Worm (Caenorhabditis elegans) whole organism, L1 larva: ENCODE data around the gene srj-53.

Experiments used
- Y116A8C.19 ChIP-seq: sonication (generic microtip); optimal IDR thresholded peaks from 2 replicates; lab custom pipeline; 2016; ENCODE audit warnings: missing compliant biosample characterization, missing genetic modification characterization, borderline replicate concordance
- aha-1 ChIP-seq: fragments of 150-350 bp; optimal IDR thresholded peaks from 2 replicates; lab custom pipeline; 2014; ENCODE audit warnings: missing biosample characterization, missing genetic modification characterization
- alr-1 ChIP-seq: fragments of 200-800 bp; sonication (Bioruptor generic); optimal IDR thresholded peaks from 2 replicates; lab custom pipeline; 2018; ENCODE audit warnings: borderline replicate concordance, mild to moderate bottlenecking, missing genetic modification characterization, missing compliant biosample characterization
- ceh-63 ChIP-seq: fragments of 200-800 bp; sonication (Bioruptor generic); optimal IDR thresholded peaks from 2 replicates; lab custom pipeline; 2018; ENCODE audit warnings: mild to moderate bottlenecking, missing genetic modification characterization, missing compliant biosample characterization
- ceh-8 ChIP-seq: fragments of 200-800 bp; sonication (Bioruptor generic); optimal IDR thresholded peaks from 2 replicates; lab custom pipeline; 2018; ENCODE audit warnings: mild to moderate bottlenecking, missing genetic modification characterization, moderate library complexity, missing compliant biosample characterization
- ceh-82 ChIP-seq, 3 experiments: fragments of 150-350 bp in 1 of 3; sonication (generic microtip) in 2 of 3; optimal IDR thresholded peaks; 2 replicates each; lab custom pipeline; 2014 to 2017; ENCODE audit warnings: missing biosample characterization in 3 of 3, missing genetic modification characterization in 3 of 3
- egl-27 ChIP-seq, 2 experiments: fragments of 150-350 bp in 1 of 2; sonication (generic microtip); optimal IDR thresholded peaks; 3 replicates each; lab custom pipeline; 2017 to 2018; ENCODE audit warnings: missing biosample characterization in 2 of 2, missing genetic modification characterization in 2 of 2, missing genetic modification reagents in 2 of 2
- fkh-4 ChIP-seq: sonication (generic microtip); optimal IDR thresholded peaks from 2 replicates; lab custom pipeline; 2016; ENCODE audit warnings: missing compliant biosample characterization, missing genetic modification characterization, borderline replicate concordance
- fkh-8 ChIP-seq: sonication (generic microtip); optimal IDR thresholded peaks from 2 replicates; lab custom pipeline; 2016; ENCODE audit warnings: mild to moderate bottlenecking, missing genetic modification characterization, missing compliant biosample characterization
- fos-1 ChIP-seq: fragments of 150-350 bp; optimal IDR thresholded peaks from 2 replicates; lab custom pipeline; 2014; ENCODE audit warnings: missing biosample characterization, missing genetic modification characterization
- hlh-17 ChIP-seq: fragments of 200-800 bp; sonication (Bioruptor generic); optimal IDR thresholded peaks from 2 replicates; lab custom pipeline; 2018; ENCODE audit warnings: missing genetic modification characterization, mild to moderate bottlenecking, missing compliant biosample characterization, moderate library complexity, borderline replicate concordance
- hlh-4 ChIP-seq: sonication (generic microtip); optimal IDR thresholded peaks from 2 replicates; lab custom pipeline; 2016; ENCODE audit warnings: mild to moderate bottlenecking, missing genetic modification characterization, missing compliant biosample characterization
- hpl-2 ChIP-seq: fragments of 150-350 bp; optimal IDR thresholded peaks from 2 replicates; lab custom pipeline; 2014; ENCODE audit warnings: missing biosample characterization, missing genetic modification reagents, missing genetic modification characterization
- irx-1 ChIP-seq: sonication (generic microtip); optimal IDR thresholded peaks from 2 replicates; lab custom pipeline; 2016; ENCODE audit warnings: missing genetic modification characterization, missing compliant biosample characterization
- lin-15B ChIP-seq: fragments of 150-350 bp; sonication (generic microtip); optimal IDR thresholded peaks from 3 replicates; lab custom pipeline; 2014; ENCODE audit warnings: missing biosample characterization, missing genetic modification characterization
- lin-35 ChIP-seq, 2 experiments: fragments of 150-350 bp; optimal IDR thresholded peaks; 2 replicates each; lab custom pipeline; 2014; ENCODE audit warnings: missing biosample characterization in 2 of 2, missing genetic modification characterization in 2 of 2, missing genetic modification reagents in 2 of 2
- mef-2 ChIP-seq: fragments of 150-350 bp; optimal IDR thresholded peaks from 2 replicates; lab custom pipeline; 2014; ENCODE audit warnings: missing biosample characterization, missing genetic modification characterization
- mep-1 ChIP-seq: fragments of 150-350 bp; optimal IDR thresholded peaks from 2 replicates; lab custom pipeline; 2014; ENCODE audit warnings: missing biosample characterization, missing genetic modification characterization
- nhr-12 ChIP-seq: sonication (generic microtip); optimal IDR thresholded peaks from 2 replicates; lab custom pipeline; 2017; ENCODE audit warnings: missing biosample characterization, missing genetic modification characterization
- nhr-19 ChIP-seq: fragments of 200-800 bp; sonication (Bioruptor generic); conservative IDR thresholded peaks from 2 replicates; pipeline ENCODE4 v1.3.6; 2022; ENCODE audit warnings: missing genetic modification characterization, missing compliant biosample characterization
- nhr-85 ChIP-seq: sonication (generic microtip); peaks from one replicate; lab custom pipeline; 2016; ENCODE audit warnings: missing genetic modification characterization, inconsistent platforms, missing compliant biosample characterization
- pag-3 ChIP-seq: sonication (generic microtip); optimal IDR thresholded peaks from 2 replicates; lab custom pipeline; 2017; ENCODE audit warnings: missing genetic modification characterization, mild to moderate bottlenecking, missing compliant biosample characterization, antibody characterized with exemption, borderline replicate concordance; ENCODE audit not compliant: insufficient read depth
- pax-3 ChIP-seq: fragments of 200-800 bp; sonication (Bioruptor generic); optimal IDR thresholded peaks from 2 replicates; lab custom pipeline; 2018; ENCODE audit warnings: mild to moderate bottlenecking, missing genetic modification characterization, moderate library complexity, missing compliant biosample characterization
- pqm-1 ChIP-seq: sonication (generic microtip); optimal IDR thresholded peaks from 3 replicates; lab custom pipeline; 2017; ENCODE audit warnings: missing biosample characterization, missing genetic modification characterization
- skn-1 ChIP-seq: fragments of 150-350 bp; optimal IDR thresholded peaks from 2 replicates; lab custom pipeline; 2014; ENCODE audit warnings: missing biosample characterization, missing genetic modification characterization
- snpc-4 ChIP-seq: fragments of 150-350 bp; optimal IDR thresholded peaks from 2 replicates; lab custom pipeline; 2014; ENCODE audit warnings: missing biosample characterization, missing genetic modification characterization
- sox-4 ChIP-seq: sonication (generic microtip); optimal IDR thresholded peaks from 2 replicates; lab custom pipeline; 2016; ENCODE audit warnings: missing genetic modification characterization, missing compliant biosample characterization
- sptf-1 ChIP-seq: fragments of 150-350 bp; optimal IDR thresholded peaks from 2 replicates; lab custom pipeline; 2014; ENCODE audit warnings: missing biosample characterization, missing genetic modification characterization
- swsn-7 ChIP-seq: sonication (generic microtip); optimal IDR thresholded peaks from 2 replicates; lab custom pipeline; 2016; ENCODE audit warnings: missing genetic modification characterization, missing compliant biosample characterization
- unc-62 ChIP-seq: fragments of 150-350 bp; optimal IDR thresholded peaks from 2 replicates; lab custom pipeline; 2014; ENCODE audit warnings: missing biosample characterization, missing genetic modification reagents, missing genetic modification characterization
- vab-15 ChIP-seq: sonication (generic microtip); optimal IDR thresholded peaks from 2 replicates; lab custom pipeline; 2017; ENCODE audit warnings: missing genotype, mild to moderate bottlenecking, missing genetic modification characterization, missing compliant biosample characterization
- ztf-11 ChIP-seq, 2 experiments: sonication (generic microtip); optimal IDR thresholded peaks; 2 replicates each; lab custom pipeline; 2016 to 2017; ENCODE audit warnings: missing genetic modification characterization in 2 of 2, missing biosample characterization in 1 of 2, missing compliant biosample characterization in 1 of 2
- ztf-4 ChIP-seq: fragments of 150-350 bp; optimal IDR thresholded peaks from 2 replicates; lab custom pipeline; 2014; ENCODE audit warnings: missing biosample characterization, missing genetic modification characterization

The srj-53 gene

ce11 chrV:723895-724352 is 29.4 kb upstream of the srj-53 start, which contains the start of gene fbxb-72 (continued):
- TF ChIP-seq irx-1 (tag; lab: Kevin White, UChicago) (peak; percentile 3), sptf-1 (tag; lab: Kevin White, UChicago) (no peak), aha-1 (tag; lab: Kevin White, UChicago) (no peak), fkh-4 (tag; lab: Kevin White, UChicago) (no peak), pag-3 (tag; lab: Kevin White, UChicago) (no peak), egl-27 (tag; optimal IDR thresholded peaks at IDR 0.05; lab: Kevin White, UChicago) (no peak), mep-1 (tag; lab: Kevin White, UChicago) (no peak), ceh-63 (GFP tag; lab: Kevin White, UChicago) (no peak)

DNA sequence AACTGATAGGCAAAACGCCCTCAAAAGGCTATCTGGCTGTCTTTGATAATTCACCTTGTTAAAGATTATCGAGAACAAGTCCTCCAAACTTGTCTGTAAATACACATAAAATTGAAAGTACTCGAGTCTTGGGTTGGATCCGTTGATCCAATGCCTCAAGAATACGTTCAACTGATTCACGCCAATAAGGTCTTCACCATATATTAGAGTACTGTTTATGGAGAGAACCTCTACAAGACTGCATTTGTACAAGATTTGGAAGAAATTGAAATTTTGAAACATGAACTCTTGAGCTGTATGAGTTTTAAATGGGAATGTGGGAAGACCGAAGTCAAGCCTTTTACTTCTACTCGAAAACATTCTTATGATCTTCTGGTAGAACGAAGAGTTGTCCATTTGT is 28.4 kb upstream of the srj-53 start:
- no peak for TF ChIP-seq unc-62 (GFP tag; lab: Kevin White, UChicago)
- TF ChIP-seq ceh-8, result no peak
- TF ChIP-seq mef-2, result no peak
- no peak for TF ChIP-seq mep-1 (tag; lab: Kevin White, UChicago)
- no peak for TF ChIP-seq lin-15B
- TF ChIP-seq nhr-85, result no peak
- no peak for TF ChIP-seq nhr-12 (tag; lab: Kevin White, UChicago)
- no peak for TF ChIP-seq egl-27 (tag; optimal IDR thresholded peaks at IDR 0.05; lab: Kevin White, UChicago)
- no peak for TF ChIP-seq hlh-17 (GFP tag; lab: Kevin White, UChicago)
- TF ChIP-seq fos-1 (tag; lab: Kevin White, UChicago), result no peak
- TF ChIP-seq hlh-4 (tag; lab: Kevin White, UChicago), result no peak
- no peak for TF ChIP-seq vab-15 (tag; lab: Kevin White, UChicago)
- TF ChIP-seq Y116A8C.19 (tag; lab: Kevin White, UChicago), result no peak

DNA sequence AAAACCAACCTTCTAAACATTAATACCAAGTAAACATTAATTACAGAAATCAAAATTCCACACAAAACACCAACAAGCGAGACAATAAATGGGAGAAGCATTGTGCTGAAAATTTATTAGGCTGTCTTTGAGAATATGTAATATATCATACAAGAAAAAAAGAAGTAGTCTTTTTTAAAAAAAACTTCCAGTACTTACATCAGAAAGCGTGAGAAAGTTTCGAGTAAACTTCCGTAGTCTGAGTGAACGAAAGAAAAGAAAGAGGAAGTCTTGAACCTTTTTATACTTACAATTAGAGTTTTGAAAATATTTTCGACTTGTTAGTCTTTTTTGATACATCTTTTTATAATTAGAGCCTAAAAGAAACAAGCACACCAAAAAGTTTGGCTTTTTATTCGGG is 25.2 kb upstream of the srj-53 start, which contains the start of gene srbc-40:
Gene srbc-40 (minus strand): TSS at position 101 of the 400 bp plus-strand sequence.
- no peak for TF ChIP-seq hlh-4 (tag; lab: Kevin White, UChicago)
- no peak for TF ChIP-seq fkh-8 (tag; lab: Kevin White, UChicago)
- no peak for TF ChIP-seq swsn-7 (tag; lab: Kevin White, UChicago)
- TF ChIP-seq snpc-4 (tag; lab: Kevin White, UChicago), result no peak
- no peak for TF ChIP-seq egl-27 (tag; optimal IDR thresholded peaks at IDR 0.05; lab: Kevin White, UChicago)
- TF ChIP-seq fkh-4 (tag; lab: Kevin White, UChicago), result no peak
- no peak for TF ChIP-seq lin-35 (GFP tag; optimal IDR thresholded peaks at IDR 0.05; lab: Kevin White, UChicago)
- no peak for TF ChIP-seq skn-1
- no peak for TF ChIP-seq nhr-19 (GFP tag; lab: Robert Waterston, UW)
- no peak for TF ChIP-seq unc-62 (GFP tag; lab: Kevin White, UChicago)
- TF ChIP-seq hpl-2 (GFP tag; lab: Kevin White, UChicago), result no peak
- no peak for TF ChIP-seq alr-1 (tag; lab: Kevin White, UChicago)
- no peak for TF ChIP-seq pag-3 (tag; lab: Kevin White, UChicago)
- no peak for TF ChIP-seq ztf-4 (tag; lab: Kevin White, UChicago)
- no peak for TF ChIP-seq ztf-11 (tag; optimal IDR thresholded peaks at IDR 0.05; lab: Kevin White, UChicago)
- no peak for TF ChIP-seq pax-3
- no peak for TF ChIP-seq vab-15 (tag; lab: Kevin White, UChicago)
- TF ChIP-seq, all 84 proteins: peak for 0

ce11 chrV:712882-713281 is 18.4 kb upstream of the srj-53 start, which contains the start of gene cyp-33C11:
Gene cyp-33C11 (minus strand): TSS chrV:712982.
- TF ChIP-seq vab-15 (tag; lab: Kevin White, UChicago), result no peak
- no peak for TF ChIP-seq ceh-82 (tag; optimal IDR thresholded peaks at IDR 0.05; lab: Kevin White, UChicago)

DNA sequence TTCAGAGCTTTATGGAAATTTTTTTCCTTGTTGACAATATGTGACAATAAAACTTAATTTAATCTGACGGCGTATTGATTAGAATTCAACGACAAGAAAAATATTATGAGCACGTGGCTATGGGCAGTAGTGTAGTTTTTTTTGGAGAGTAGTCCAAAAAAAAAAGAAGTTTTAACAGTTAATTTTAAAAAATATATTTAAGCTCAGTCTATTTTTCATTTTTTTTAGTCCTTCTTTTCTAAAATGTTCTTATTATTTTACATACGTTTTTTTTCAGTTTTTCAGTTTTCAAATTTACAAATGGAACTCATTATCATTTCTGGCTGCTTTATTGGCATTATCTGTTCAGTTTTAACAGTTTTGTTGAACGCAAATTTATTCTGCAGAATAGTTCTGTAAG is 14.3 kb upstream of the srj-53 start, which contains the start of gene srbc-39:
Gene srbc-39 (plus strand): TSS at position 301 of the 400 bp plus-strand sequence.
- TF ChIP-seq pqm-1 (tag; lab: Kevin White, UChicago), result no peak
- no peak for TF ChIP-seq sox-4 (tag; lab: Kevin White, UChicago)
